Worm (Caenorhabditis elegans) whole organism, young adult: Measurements from ENCODE around the gene mrpl-53.
A peak's percentile ranks its signal among the peaks of the same experiment; 100 is the strongest.

Experiments used
- C06A6.2 ChIP-seq: fragments of 200-800 bp; sonication (Bioruptor generic); conservative IDR thresholded peaks from 2 replicates; pipeline ENCODE4 v1.3.6; 2022; ENCODE audit warnings: missing genetic modification characterization, missing compliant biosample characterization
- D2030.7 ChIP-seq: fragments of 200-800 bp; sonication (Bioruptor generic); IDR thresholded peaks from 2 replicates; pipeline ENCODE4 v1.3.6; 2022; ENCODE audit warnings: missing genetic modification reagents, missing genetic modification characterization, missing compliant biosample characterization
- F23B12.7 ChIP-seq: sonication (generic microtip); optimal IDR thresholded peaks from 2 replicates; lab custom pipeline; 2017; ENCODE audit warnings: missing genetic modification characterization, mild to moderate bottlenecking, missing compliant biosample characterization, antibody characterized with exemption, moderate library complexity; ENCODE audit not compliant: insufficient read depth
- F33H1.4 ChIP-seq: fragments of 200-800 bp; sonication (Bioruptor generic); IDR thresholded peaks from 2 replicates; pipeline ENCODE4 v1.3.6; 2022; ENCODE audit warnings: missing genetic modification reagents, missing genetic modification characterization, missing compliant biosample characterization
- F37B4.10 ChIP-seq: fragments of 200-800 bp; sonication (Bioruptor generic); IDR thresholded peaks from 2 replicates; pipeline ENCODE4 v1.3.6; 2022; ENCODE audit warnings: missing genetic modification characterization, missing compliant biosample characterization
- F39B2.1 ChIP-seq: fragments of 200-800 bp; sonication (Bioruptor generic); IDR thresholded peaks from 2 replicates; pipeline ENCODE4 v1.3.6; 2022; ENCODE audit warnings: missing genetic modification reagents, missing genetic modification characterization, missing compliant biosample characterization
- F49E8.2 ChIP-seq: sonication (generic microtip); optimal IDR thresholded peaks from 3 replicates; lab custom pipeline; 2017; ENCODE audit warnings: missing genetic modification characterization, mild to moderate bottlenecking, missing compliant biosample characterization, antibody characterized with exemption, moderate library complexity; ENCODE audit not compliant: insufficient read depth
- F57A8.1 ChIP-seq: fragments of 200-800 bp; sonication (Bioruptor generic); optimal IDR thresholded peaks from 2 replicates; lab custom pipeline; 2018; ENCODE audit warnings: mild to moderate bottlenecking, missing genetic modification characterization, moderate library complexity, missing compliant biosample characterization
- T26A5.8 ChIP-seq: sonication (generic microtip); optimal IDR thresholded peaks from 2 replicates; lab custom pipeline; 2016; ENCODE audit warnings: missing genetic modification characterization, missing compliant biosample characterization
- Y53F4B.3 ChIP-seq: fragments of 200-800 bp; sonication (Bioruptor generic); IDR thresholded peaks from 2 replicates; pipeline ENCODE4 v1.3.6; 2022; ENCODE audit warnings: missing genetic modification reagents, missing genetic modification characterization, missing compliant biosample characterization
- Y67H2A.10 ChIP-seq: fragments of 200-800 bp; sonication (Bioruptor generic); conservative IDR thresholded peaks from 2 replicates; pipeline ENCODE4 v1.3.6; 2022; ENCODE audit warnings: missing genetic modification reagents, missing genetic modification characterization, missing compliant biosample characterization
- attf-6 ChIP-seq: fragments of 200-800 bp; sonication (Bioruptor generic); IDR thresholded peaks from 2 replicates; pipeline ENCODE4 v1.3.6; 2022; ENCODE audit warnings: missing genetic modification reagents, missing genetic modification characterization, missing compliant biosample characterization
- bed-1 ChIP-seq: fragments of 200-800 bp; sonication (Bioruptor generic); IDR thresholded peaks from 2 replicates; pipeline ENCODE4 v1.3.6; 2022; ENCODE audit warnings: missing genetic modification reagents, missing genetic modification characterization, missing compliant biosample characterization
- cebp-1 ChIP-seq, 2 experiments: fragments of 200-800 bp in 1 of 2; sonication (Bioruptor generic) in 1 of 2; sonication (generic microtip) in 1 of 2; IDR thresholded peaks in 1 of 2; optimal IDR thresholded peaks in 1 of 2; 2 replicates each; pipeline versions ENCODE4 v1.3.6 to Lab custom; 2017 to 2022; ENCODE audit warnings: missing compliant biosample characterization in 2 of 2, missing genetic modification characterization in 2 of 2, mild to moderate bottlenecking in 1 of 2, missing genetic modification reagents in 1 of 2, moderate library complexity in 1 of 2
- ceh-100 ChIP-seq: fragments of 200-800 bp; sonication (Bioruptor generic); IDR thresholded peaks from 2 replicates; pipeline ENCODE4 v1.3.6; 2022; ENCODE audit warnings: missing genetic modification reagents, missing genetic modification characterization, missing compliant biosample characterization
- egl-44 ChIP-seq: fragments of 200-800 bp; sonication (Bioruptor generic); IDR thresholded peaks from 2 replicates; pipeline ENCODE4 v1.3.6; 2022; ENCODE audit warnings: missing genetic modification reagents, missing genetic modification characterization, missing compliant biosample characterization
- egrh-3 ChIP-seq: fragments of 200-800 bp; sonication (Bioruptor generic); IDR thresholded peaks from 2 replicates; pipeline ENCODE4 v1.3.6; 2022; ENCODE audit warnings: missing genetic modification reagents, missing genetic modification characterization, missing compliant biosample characterization
- gei-17 ChIP-seq: fragments of 200-800 bp; sonication (Bioruptor generic); optimal IDR thresholded peaks from 2 replicates; lab custom pipeline; 2018; ENCODE audit warnings: mild to moderate bottlenecking, missing genetic modification characterization, missing compliant biosample characterization
- hmg-1.2 ChIP-seq: fragments of 200-800 bp; sonication (Bioruptor generic); IDR thresholded peaks from 2 replicates; pipeline ENCODE4 v1.3.6; 2022; ENCODE audit warnings: missing genetic modification reagents, missing genetic modification characterization, missing compliant biosample characterization
- hmg-20 ChIP-seq: fragments of 200-800 bp; sonication (Bioruptor generic); IDR thresholded peaks from 2 replicates; pipeline ENCODE4 v1.3.6; 2022; ENCODE audit warnings: missing genetic modification reagents, missing genetic modification characterization, missing compliant biosample characterization
- hsf-1 ChIP-seq: fragments of 200-800 bp; sonication (Bioruptor generic); IDR thresholded peaks from 2 replicates; pipeline ENCODE4 v1.3.6; 2022; ENCODE audit warnings: missing genetic modification reagents, missing genetic modification characterization, missing compliant biosample characterization
- let-526 ChIP-seq: fragments of 200-800 bp; sonication (Bioruptor generic); IDR thresholded peaks from 2 replicates; pipeline ENCODE4 v1.3.6; 2022; ENCODE audit warnings: missing genetic modification reagents, missing genetic modification characterization, missing compliant biosample characterization
- let-607 ChIP-seq, 2 experiments: fragments of 200-800 bp in 1 of 2; sonication (Bioruptor generic) in 1 of 2; sonication (generic microtip) in 1 of 2; optimal IDR thresholded peaks; 2 replicates each; lab custom pipeline; 2016 to 2018; ENCODE audit warnings: mild to moderate bottlenecking in 2 of 2, missing compliant biosample characterization in 2 of 2, missing genetic modification characterization in 2 of 2, moderate library complexity in 2 of 2, missing genotype in 1 of 2
- lin-54 ChIP-seq: fragments of 200-800 bp; sonication (Bioruptor generic); optimal IDR thresholded peaks from 2 replicates; lab custom pipeline; 2018; ENCODE audit warnings: mild to moderate bottlenecking, missing genetic modification characterization, missing compliant biosample characterization
- lsl-1 ChIP-seq: fragments of 200-800 bp; sonication (Bioruptor generic); optimal IDR thresholded peaks from 2 replicates; lab custom pipeline; 2018; ENCODE audit warnings: mild to moderate bottlenecking, missing genetic modification characterization, moderate library complexity, missing compliant biosample characterization
- madf-6 ChIP-seq: fragments of 200-800 bp; sonication (Bioruptor generic); IDR thresholded peaks from 2 replicates; pipeline ENCODE4 v1.3.6; 2022; ENCODE audit warnings: missing genetic modification reagents, missing genetic modification characterization, missing compliant biosample characterization
- nfya-2 ChIP-seq: fragments of 200-800 bp; sonication (Bioruptor generic); IDR thresholded peaks from 2 replicates; pipeline ENCODE4 v1.3.6; 2022; ENCODE audit warnings: missing genetic modification reagents, missing genetic modification characterization, missing compliant biosample characterization
- nhr-80 ChIP-seq: sonication (generic microtip); optimal IDR thresholded peaks from 2 replicates; lab custom pipeline; 2016; ENCODE audit warnings: missing genetic modification characterization, missing compliant biosample characterization
- rpc-1 ChIP-seq, 2 experiments: fragments of 150-350 bp in 1 of 2; sonication (generic microtip) in 1 of 2; optimal IDR thresholded peaks; 2 replicates each; lab custom pipeline; 2014 to 2018; ENCODE audit warnings: missing biosample characterization in 1 of 2, missing genetic modification characterization in 1 of 2, missing genetic modification reagents in 1 of 2, missing genotype in 1 of 2
- sea-2 ChIP-seq: fragments of 200-800 bp; sonication (Bioruptor generic); IDR thresholded peaks from 2 replicates; pipeline ENCODE4 v1.3.6; 2022; ENCODE audit warnings: missing genetic modification characterization, missing compliant biosample characterization
- snpc-1.1 ChIP-seq: sonication (generic microtip); optimal IDR thresholded peaks from 2 replicates; lab custom pipeline; 2017; ENCODE audit warnings: missing genetic modification characterization, mild to moderate bottlenecking, missing compliant biosample characterization, antibody characterized with exemption, moderate library complexity, missing genotype, missing genetic modification reagents; ENCODE audit not compliant: insufficient read depth
- snpc-1.3 ChIP-seq: sonication (generic microtip); optimal IDR thresholded peaks from 2 replicates; lab custom pipeline; 2017; ENCODE audit warnings: missing genetic modification characterization, mild to moderate bottlenecking, missing compliant biosample characterization, antibody characterized with exemption, moderate library complexity, missing genotype, missing genetic modification reagents; ENCODE audit not compliant: insufficient read depth
- somi-1 ChIP-seq: fragments of 200-800 bp; sonication (Bioruptor generic); optimal IDR thresholded peaks from 2 replicates; lab custom pipeline; 2018; ENCODE audit warnings: mild to moderate bottlenecking, missing genetic modification characterization, missing compliant biosample characterization
- unc-62 ChIP-seq: fragments of 150-350 bp; optimal IDR thresholded peaks from 2 replicates; lab custom pipeline; 2014; ENCODE audit warnings: missing biosample characterization, missing genetic modification reagents, missing genetic modification characterization
- xnd-1 ChIP-seq: sonication (generic microtip); optimal IDR thresholded peaks from 2 replicates; lab custom pipeline; 2016; ENCODE audit warnings: missing genotype, missing genetic modification reagents, missing genetic modification characterization, missing compliant biosample characterization
- ztf-22 ChIP-seq: fragments of 200-800 bp; sonication (Bioruptor generic); optimal IDR thresholded peaks from 2 replicates; lab custom pipeline; 2018; ENCODE audit warnings: mild to moderate bottlenecking, missing genetic modification characterization, moderate library complexity, missing compliant biosample characterization
- ztf-25 ChIP-seq: fragments of 200-800 bp; sonication (Bioruptor generic); IDR thresholded peaks from 2 replicates; pipeline ENCODE4 v1.3.6; 2022; ENCODE audit warnings: missing genetic modification reagents, missing genetic modification characterization, missing compliant biosample characterization

mrpl-53 gene

DNA sequence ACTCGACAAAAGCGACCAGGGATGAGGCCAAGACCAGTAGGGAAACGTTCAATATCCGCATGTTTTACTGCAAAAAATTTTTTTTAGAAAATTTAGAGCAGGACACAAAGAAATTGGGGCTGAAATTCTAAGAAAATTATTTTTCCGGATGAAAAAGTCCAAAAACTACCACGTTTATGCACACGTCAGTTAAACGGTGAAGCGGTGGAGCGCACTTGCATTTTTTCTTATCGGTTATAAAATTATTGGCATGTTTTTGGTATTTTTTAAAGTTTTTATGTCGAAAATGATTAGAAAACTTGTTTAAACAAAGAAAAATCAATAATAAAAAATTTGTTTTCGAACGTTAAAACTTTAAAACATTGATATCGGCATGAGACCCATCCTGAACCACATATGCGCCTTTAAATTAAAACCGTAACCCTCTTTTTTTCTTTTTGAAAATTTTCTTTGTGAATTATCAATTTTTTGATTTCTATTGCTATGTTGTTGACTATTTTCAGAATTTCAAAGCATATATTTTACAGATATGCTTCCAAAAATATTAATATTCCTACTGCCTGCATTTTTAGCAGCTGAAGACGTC, 26.8 kb downstream of the mrpl-53 start, which contains the start of the genes dnj-20 and ZK1307.8 (continued):
- TF ChIP-seq D2030.7 (GFP tag; lab: Robert Waterston, UW) (peak; percentile 45; the same call in 1 of the 2 replicates), F37B4.10 (GFP tag; lab: Robert Waterston, UW) (no peak), snpc-1.3 (tag; lab: Kevin White, UChicago) (peak; percentile 57), sea-2 (GFP tag; lab: Robert Waterston, UW) (no peak), let-607 (tag; optimal IDR thresholded peaks at IDR 0.05; lab: Kevin White, UChicago) (peak; percentile 70 to 78), xnd-1 (tag; lab: Kevin White, UChicago) (peak; percentile 60), F39B2.1 (GFP tag; lab: Robert Waterston, UW) (no peak), hmg-1.2 (GFP tag; lab: Robert Waterston, UW) (0 out of 2 replicates have a peak, but pooled peaks have one; percentile 5), somi-1 (GFP tag; lab: Kevin White, UChicago) (no peak), Y53F4B.3 (GFP tag; lab: Robert Waterston, UW) (no peak), ztf-22 (GFP tag; lab: Kevin White, UChicago) (no peak), T26A5.8 (no peak), rpc-1 (optimal IDR thresholded peaks at IDR 0.05; lab: Kevin White, UChicago) (no peak), rpc-1 (tag; optimal IDR thresholded peaks at IDR 0.05; lab: Kevin White, UChicago) (no peak), hsf-1 (no peak), egrh-3 (GFP tag; lab: Robert Waterston, UW) (no peak), attf-6 (GFP tag; lab: Robert Waterston, UW) (no peak), F23B12.7 (tag; lab: Kevin White, UChicago) (no peak), lin-54 (GFP tag; lab: Kevin White, UChicago) (no peak), hmg-20 (no peak), F49E8.2 (no peak), C06A6.2 (GFP tag; lab: Robert Waterston, UW) (no peak), F57A8.1 (GFP tag; lab: Kevin White, UChicago) (no peak), gei-17 (no peak), nfya-2 (GFP tag; lab: Robert Waterston, UW) (no peak), madf-6 (GFP tag; lab: Robert Waterston, UW) (peak; percentile 83), egl-44 (GFP tag; lab: Robert Waterston, UW) (no peak), let-526 (no peak), nhr-80 (tag; lab: Kevin White, UChicago) (peak; percentile 56), cebp-1 (GFP tag; IDR thresholded peaks at IDR 0.05; lab: Robert Waterston, UW) (no peak), cebp-1 (tag; optimal IDR thresholded peaks at IDR 0.05; lab: Kevin White, UChicago) (no peak), ceh-100 (GFP tag; lab: Robert Waterston, UW) (no peak), lsl-1 (GFP tag; lab: Kevin White, UChicago) (peak; percentile 82), F33H1.4 (GFP tag; lab: Robert Waterston, UW) (peak; percentile 81), bed-1 (GFP tag; lab: Robert Waterston, UW) (no peak), Y67H2A.10 (GFP tag; lab: Robert Waterston, UW) (no peak), unc-62 (GFP tag; lab: Kevin White, UChicago) (no peak), ztf-25 (GFP tag; lab: Robert Waterston, UW) (no peak), snpc-1.1 (tag; lab: Kevin White, UChicago) (no peak)
